Fruit fly (Drosophila melanogaster) whole organism, prepupa: Measurements from ENCODE around the gene CG31128.

Experiments
- CG31627 ChIP-seq: fragments of 200-800 bp; sonication (Bioruptor generic); optimal IDR thresholded peaks from 3 replicates; lab custom pipeline; 2016; ENCODE audit warnings: missing biosample characterization, missing genetic modification characterization
- CG6163 ChIP-seq: fragments of 200-800 bp; sonication (Bioruptor generic); IDR thresholded peaks from 3 replicates; pipeline ENCODE4 v1.3.6; 2022; ENCODE audit warnings: missing biosample characterization, missing genetic modification characterization
- CG8632 ChIP-seq: fragments of 200-800 bp; sonication (Bioruptor generic); optimal IDR thresholded peaks from 3 replicates; lab custom pipeline; 2016; ENCODE audit warnings: missing biosample characterization, missing genetic modification characterization
- Eip93F ChIP-seq: fragments of 200-800 bp; sonication (Bioruptor generic); optimal IDR thresholded peaks from 2 replicates; lab custom pipeline; 2016; ENCODE audit warnings: missing biosample characterization, mild to moderate bottlenecking, missing genetic modification characterization
- OdsH ChIP-seq: fragments of 200-800 bp; sonication (Bioruptor generic); optimal IDR thresholded peaks from 3 replicates; lab custom pipeline; 2016; ENCODE audit warnings: missing biosample characterization, missing genetic modification characterization
- Sox102F ChIP-seq: fragments of 200-800 bp; sonication (Bioruptor generic); optimal IDR thresholded peaks from 2 replicates; lab custom pipeline; 2016; ENCODE audit warnings: missing biosample characterization, mild to moderate bottlenecking, missing genetic modification characterization
- vri ChIP-seq: fragments of 200-800 bp; sonication (Bioruptor generic); optimal IDR thresholded peaks from 3 replicates; lab custom pipeline; 2016; ENCODE audit warnings: missing biosample characterization, mild to moderate bottlenecking, missing genetic modification characterization

dm6 chr3R:24457057-24457456 is 12.1 kb upstream of the CG31128 start, which contains the start of gene nAChRalpha1:
- TF ChIP-seq CG8632 (GFP tag; lab: Kevin White, UChicago) (no peak), CG6163 (GFP tag; lab: Robert Waterston, UW) (0 out of 3 replicates have a peak, but pooled peaks have one; percentile 19), Eip93F (no peak), vri (GFP tag; lab: Kevin White, UChicago) (no peak), CG31627 (GFP tag; lab: Kevin White, UChicago) (no peak), OdsH (GFP tag; lab: Kevin White, UChicago) (no peak), Sox102F (GFP tag; lab: Kevin White, UChicago) (no peak)
